Fruit fly (Drosophila melanogaster): ENCODE measurements around the gene Rcd4.

Rcd4 gene

dm6 chr2L:8411530-8411929, 28.9 kb downstream of the Rcd4 start, which contains the start of gene Naglu (continued):
- TF ChIP-seq CG10543 (GFP tag; optimal IDR thresholded peaks at IDR 0.05) (no peak), ham (GFP tag; IDR thresholded peaks at IDR 0.05) (no peak), crol (GFP tag; IDR thresholded peaks at IDR 0.05) (0 out of 2 replicates have a peak, but pooled peaks have one; percentile 9), ab (GFP tag; optimal IDR thresholded peaks at IDR 0.05) (no peak), HLH3B (GFP tag; IDR thresholded peaks at IDR 0.05) (0 out of 2 replicates have a peak, but pooled peaks have one; percentile 14), shn (GFP tag; optimal IDR thresholded peaks at IDR 0.05) (no peak)

- TF ChIP-seq Hmr (GFP tag; optimal IDR thresholded peaks at IDR 0.05) (peak; percentile 3), pan (optimal IDR thresholded peaks at IDR 0.05) (no peak), pan (GFP tag; optimal IDR thresholded peaks at IDR 0.05 in 1 of 2, IDR thresholded peaks at IDR 0.05 in 1 of 2) (peak in 1 of 2 experiments; percentile 16), nom (GFP tag; optimal IDR thresholded peaks at IDR 0.05) (peak; percentile 61), CG14050 (GFP tag; IDR thresholded peaks at IDR 0.05) (no peak), YL-1 (GFP tag; optimal IDR thresholded peaks at IDR 0.05) (peak; percentile 17), cad (GFP tag; optimal IDR thresholded peaks at IDR 0.05) (no peak), CG12104 (GFP tag; optimal IDR thresholded peaks at IDR 0.05) (peak; percentile 14), CG13287 (GFP tag; IDR thresholded peaks at IDR 0.05; ENCODE audit: partially characterized antibody) (0 out of 2 replicates have a peak, but pooled peaks have one; percentile 15), CG12659 (GFP tag; optimal IDR thresholded peaks at IDR 0.05) (peak; percentile 55), CG7839 (tag; optimal IDR thresholded peaks at IDR 0.05) (no peak), usp (GFP tag; optimal IDR thresholded peaks at IDR 0.05) (no peak), Lhr (GFP tag; optimal IDR thresholded peaks at IDR 0.05) (peak; percentile 8), CG17912 (GFP tag; optimal IDR thresholded peaks at IDR 0.05) (peak; percentile 24), lov (optimal IDR thresholded peaks at IDR 0.05) (no peak), lov (GFP tag; IDR thresholded peaks at IDR 0.05) (no peak), CG9817 (tag; optimal IDR thresholded peaks at IDR 0.05) (peak; percentile 33), Trl (optimal IDR thresholded peaks at IDR 0.05) (no peak), Trl (GFP tag; optimal IDR thresholded peaks at IDR 0.05) (no peak), Sin3A (optimal IDR thresholded peaks at IDR 0.05) (peak; percentile 46), CG6791 (GFP tag; IDR thresholded peaks at IDR 0.05; ENCODE audit: partially characterized antibody) (no peak), CG6689 (GFP tag; IDR thresholded peaks at IDR 0.05) (0 out of 2 replicates have a peak, but pooled peaks have one; percentile 35), Sox100B (GFP tag; optimal IDR thresholded peaks at IDR 0.05) (peak; percentile 44), CG7372 (GFP tag; IDR thresholded peaks at IDR 0.05) (no peak), CG15514 (GFP tag; optimal IDR thresholded peaks at IDR 0.05) (peak; percentile 19), Usf (GFP tag; optimal IDR thresholded peaks at IDR 0.05) (peak; percentile 2), gsb-n (tag; optimal IDR thresholded peaks at IDR 0.05) (peak; percentile 11), CG7963 (GFP tag; IDR thresholded peaks at IDR 0.05; ENCODE audit: partially characterized antibody) (no peak), pros (GFP tag; optimal IDR thresholded peaks at IDR 0.05) (peak; percentile 24), CG3995 (GFP tag; optimal IDR thresholded peaks at IDR 0.05) (peak; percentile 75), CG6272 (GFP tag; IDR thresholded peaks at IDR 0.05) (no peak), Mrtf (GFP tag; IDR thresholded peaks at IDR 0.05) (no peak), CG31365 (tag; optimal IDR thresholded peaks at IDR 0.05) (no peak), fd3F (GFP tag; optimal IDR thresholded peaks at IDR 0.05) (peak; percentile 5), Ets97D (GFP tag; optimal IDR thresholded peaks at IDR 0.05) (peak; percentile 36), ken (GFP tag; IDR thresholded peaks at IDR 0.05) (0 out of 3 replicates have a peak, but pooled peaks have one; percentile 25), Med (GFP tag) (peak; percentile 76), Opbp (GFP tag; IDR thresholded peaks at IDR 0.05; ENCODE audit: partially characterized antibody) (peak; percentile 43; the same call in 1 of the 3 replicates), CG12769 (tag; optimal IDR thresholded peaks at IDR 0.05) (no peak), dati (GFP tag; IDR thresholded peaks at IDR 0.05) (no peak), Dref (GFP tag; IDR thresholded peaks at IDR 0.05) (0 out of 2 replicates have a peak, but pooled peaks have one; percentile 20)
Measured at dm6 chr2L:8414887-8415883, 32.5 kb downstream of the Rcd4 start, which contains the start of the genes CG13398 and Akap200. Gene CG13398, minus strand, starts transcription at chr2L:8415256. Gene Akap200, plus strand, starts transcription at chr2L:8415690.

Data from whole organism, embryonic.